Worm (Caenorhabditis elegans) whole organism, L1 larva: Measurements from ENCODE around the gene C24G6.8.

Experiments used
- C04F5.9 ChIP-seq: sonication (generic microtip); optimal IDR thresholded peaks from 2 replicates; lab custom pipeline; 2016; ENCODE audit warnings: missing genetic modification characterization, missing compliant biosample characterization
- aha-1 ChIP-seq: fragments of 150-350 bp; optimal IDR thresholded peaks from 2 replicates; lab custom pipeline; 2014; ENCODE audit warnings: missing biosample characterization, missing genetic modification characterization
- ceh-8 ChIP-seq: fragments of 200-800 bp; sonication (Bioruptor generic); optimal IDR thresholded peaks from 2 replicates; lab custom pipeline; 2018; ENCODE audit warnings: mild to moderate bottlenecking, missing genetic modification characterization, moderate library complexity, missing compliant biosample characterization
- ceh-90 ChIP-seq: sonication (generic microtip); optimal IDR thresholded peaks from 2 replicates; lab custom pipeline; 2016; ENCODE audit warnings: missing genetic modification characterization, missing compliant biosample characterization
- efl-1 ChIP-seq, 4 experiments: fragments of 150-350 bp; optimal IDR thresholded peaks in 3 of 4; peaks in 1 of 4; 1 replicate in 1 of 4; 2 replicates in 3 of 4; lab custom pipeline; 2014; ENCODE audit warnings: missing biosample characterization in 2 of 4, missing genetic modification characterization in 2 of 4, missing genetic modification reagents in 2 of 4
- hlh-4 ChIP-seq: sonication (generic microtip); optimal IDR thresholded peaks from 2 replicates; lab custom pipeline; 2016; ENCODE audit warnings: mild to moderate bottlenecking, missing genetic modification characterization, missing compliant biosample characterization
- hpl-2 ChIP-seq: fragments of 150-350 bp; optimal IDR thresholded peaks from 2 replicates; lab custom pipeline; 2014; ENCODE audit warnings: missing biosample characterization, missing genetic modification reagents, missing genetic modification characterization
- mab-9 ChIP-seq: fragments of 200-800 bp; sonication (Bioruptor generic); IDR thresholded peaks from 2 replicates; pipeline ENCODE4 v1.3.6; 2022; ENCODE audit warnings: missing genetic modification reagents, missing genetic modification characterization, missing compliant biosample characterization
- nhr-20 ChIP-seq: sonication (generic microtip); optimal IDR thresholded peaks from 2 replicates; lab custom pipeline; 2016; ENCODE audit warnings: mild to moderate bottlenecking, missing genetic modification characterization, missing compliant biosample characterization
- nhr-47 ChIP-seq: sonication (generic microtip); optimal IDR thresholded peaks from 2 replicates; lab custom pipeline; 2016; ENCODE audit warnings: mild to moderate bottlenecking, missing genetic modification characterization, moderate library complexity, missing compliant biosample characterization
- pqm-1 ChIP-seq: sonication (generic microtip); optimal IDR thresholded peaks from 3 replicates; lab custom pipeline; 2017; ENCODE audit warnings: missing biosample characterization, missing genetic modification characterization
- rnt-1 ChIP-seq: sonication (generic microtip); optimal IDR thresholded peaks from 2 replicates; lab custom pipeline; 2016; ENCODE audit warnings: mild to moderate bottlenecking, missing genetic modification characterization, moderate library complexity, missing compliant biosample characterization
- snpc-4 ChIP-seq: fragments of 150-350 bp; optimal IDR thresholded peaks from 2 replicates; lab custom pipeline; 2014; ENCODE audit warnings: missing biosample characterization, missing genetic modification characterization
- sptf-1 ChIP-seq: fragments of 150-350 bp; optimal IDR thresholded peaks from 2 replicates; lab custom pipeline; 2014; ENCODE audit warnings: missing biosample characterization, missing genetic modification characterization
- tbx-2 ChIP-seq: sonication (generic microtip); optimal IDR thresholded peaks from 2 replicates; lab custom pipeline; 2016; ENCODE audit warnings: missing genetic modification characterization, missing compliant biosample characterization
- unc-130 ChIP-seq: fragments of 150-350 bp; optimal IDR thresholded peaks from 2 replicates; lab custom pipeline; 2017; ENCODE audit warnings: missing biosample characterization, missing genetic modification characterization, inconsistent platforms
- unc-30 ChIP-seq: sonication (generic microtip); optimal IDR thresholded peaks from 2 replicates; lab custom pipeline; 2017; ENCODE audit warnings: missing biosample characterization, missing genetic modification characterization
- unc-98 ChIP-seq: fragments of 200-800 bp; sonication (Bioruptor generic); IDR thresholded peaks from 2 replicates; pipeline ENCODE4 v1.3.6; 2022; ENCODE audit warnings: missing genetic modification characterization, missing compliant biosample characterization

C24G6.8 gene

DNA sequence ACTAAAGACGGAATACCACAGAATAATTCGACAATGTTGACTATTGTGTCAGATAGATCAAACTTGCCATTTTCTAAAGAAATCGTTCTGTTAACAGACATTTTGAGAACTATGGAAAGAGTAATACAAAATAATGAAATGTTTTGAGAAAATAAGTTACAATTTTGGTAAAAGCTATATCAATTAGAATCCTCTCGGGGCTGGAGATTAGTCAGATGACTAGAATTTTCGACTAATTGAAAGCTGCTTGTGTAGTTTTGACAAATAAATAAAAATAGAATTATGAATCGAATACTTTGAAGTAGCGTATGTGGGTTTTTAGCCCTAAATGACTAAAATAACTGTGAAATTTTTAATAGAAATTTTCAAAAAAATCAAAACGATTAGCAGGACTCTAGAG, 50.8 kb downstream of the C24G6.8 start, which contains the start of gene srg-65:
Gene srg-65, minus strand, starts transcription at position 101 of the 400 bp plus-strand sequence.
- no peak for TF ChIP-seq snpc-4
- no peak for TF ChIP-seq nhr-20 (tag; lab: Kevin White, UChicago)
- TF ChIP-seq tbx-2 (tag; lab: Kevin White, UChicago) = no peak
- no peak for TF ChIP-seq hlh-4 (tag; lab: Kevin White, UChicago)
- no peak for TF ChIP-seq efl-1 (optimal IDR thresholded peaks at IDR 0.05; lab: Kevin White, UChicago)
- TF ChIP-seq efl-1 (GFP tag; optimal IDR thresholded peaks at IDR 0.05 in 1 of 2; lab: Kevin White, UChicago) = no peak
- TF ChIP-seq ceh-90 (tag; lab: Kevin White, UChicago) = no peak
- no peak for TF ChIP-seq C04F5.9 (tag; lab: Kevin White, UChicago)
- no peak for TF ChIP-seq ceh-8 (GFP tag; lab: Kevin White, UChicago)
- TF ChIP-seq unc-30 (tag; lab: Kevin White, UChicago) = no peak
- TF ChIP-seq unc-98 = no peak
- no peak for TF ChIP-seq aha-1 (tag; lab: Kevin White, UChicago)
- no peak for TF ChIP-seq nhr-47 (tag; lab: Kevin White, UChicago)
- no peak for TF ChIP-seq pqm-1
- no peak for TF ChIP-seq unc-130 (tag; lab: Kevin White, UChicago)
- no peak for TF ChIP-seq hpl-2 (GFP tag; lab: Kevin White, UChicago)
- TF ChIP-seq mab-9 (GFP tag; lab: Robert Waterston, UW) = no peak
- no peak for TF ChIP-seq rnt-1 (tag; lab: Kevin White, UChicago)
- no peak for TF ChIP-seq sptf-1 (tag; lab: Kevin White, UChicago)
